Fruit fly (Drosophila melanogaster): Measurements from ENCODE around the gene CG9624.

The CG9624 gene

DNA sequence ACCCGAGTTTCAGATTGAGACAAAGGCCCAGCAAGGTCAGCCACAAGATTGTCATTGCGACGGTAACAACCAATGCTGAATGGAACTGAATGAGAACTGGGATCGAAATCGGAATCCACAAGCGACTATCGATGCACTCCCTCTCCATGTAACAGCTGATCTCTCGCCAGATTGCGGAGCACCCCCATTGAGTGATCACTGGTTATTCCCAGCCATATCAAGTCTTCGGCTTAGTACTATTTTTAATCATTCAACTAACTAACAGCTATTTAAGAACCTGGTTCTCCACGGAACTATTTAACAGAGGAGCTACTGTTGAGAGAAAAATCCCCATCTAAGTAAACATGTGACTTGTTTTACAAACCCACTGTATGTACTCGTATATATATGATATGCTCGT is 2.3 kb downstream of the CG9624 start, which contains the start of gene CG9631:
Gene CG9631, minus strand, starts transcription at position 101 of the 400 bp plus-strand sequence.
- TF ChIP-seq HmgZ (tag; optimal IDR thresholded peaks at IDR 0.05) (no peak), Dp (GFP tag; optimal IDR thresholded peaks at IDR 0.05) (no peak), Ets65A (GFP tag) (peak; percentile 6), ase (GFP tag; IDR thresholded peaks at IDR 0.05) (no peak), E2f2 (GFP tag; IDR thresholded peaks at IDR 0.05) (no peak)

DNA sequence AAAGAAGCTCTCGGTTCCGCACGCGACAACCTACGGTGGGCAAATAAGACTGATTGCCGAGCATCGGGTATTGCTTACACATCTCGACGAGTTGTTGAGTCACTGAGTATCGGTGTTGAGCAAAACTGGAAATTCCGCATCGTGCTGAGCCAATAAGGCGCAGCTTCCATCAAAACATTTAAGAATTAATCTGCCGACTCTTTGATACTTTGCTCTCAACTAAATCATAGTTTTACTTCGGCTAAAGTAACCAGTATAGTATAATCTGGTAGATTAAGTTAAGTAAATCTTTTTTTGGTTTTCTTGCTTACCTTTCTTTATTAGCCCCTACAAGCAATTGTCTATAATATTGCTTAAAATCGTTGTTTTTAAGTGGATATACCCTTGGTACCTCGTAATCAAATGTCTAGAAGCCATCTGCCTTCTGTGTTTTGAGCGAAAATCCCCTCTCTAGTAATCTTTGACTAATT is 4.8 kb downstream of the CG9624 start, which contains the start of gene Sp212:
Gene Sp212, minus strand, starts transcription at position 51 of the 470 bp plus-strand sequence.
- TF ChIP-seq maf-S (GFP tag; optimal IDR thresholded peaks at IDR 0.05) (no peak), CG9932 (GFP tag; IDR thresholded peaks at IDR 0.05) (peak; percentile 45; the same call in 1 of the 2 replicates), Ets65A (GFP tag) (peak; percentile 49), HLH54F (GFP tag; optimal IDR thresholded peaks at IDR 0.05) (no peak), CG18476 (GFP tag; optimal IDR thresholded peaks at IDR 0.05) (no peak), lab (GFP tag; optimal IDR thresholded peaks at IDR 0.05) (no peak), Rfx (GFP tag; IDR thresholded peaks at IDR 0.05) (peak; percentile 43; the same call in 1 of the 2 replicates), salm (tag; optimal IDR thresholded peaks at IDR 0.05) (no peak), slbo (GFP tag; IDR thresholded peaks at IDR 0.05) (peak; percentile 32; the same call in 1 of the 2 replicates), CG10979 (tag; optimal IDR thresholded peaks at IDR 0.05) (no peak), usp (GFP tag; optimal IDR thresholded peaks at IDR 0.05) (no peak), BEAF-32 (GFP tag; optimal IDR thresholded peaks at IDR 0.05) (no peak), D19B (GFP tag; optimal IDR thresholded peaks at IDR 0.05) (peak; percentile 94), CG7786 (GFP tag; optimal IDR thresholded peaks at IDR 0.05) (no peak), TFAM (GFP tag; optimal IDR thresholded peaks at IDR 0.05) (no peak), CG2120 (GFP tag; optimal IDR thresholded peaks at IDR 0.05) (peak; percentile 55), pita (GFP tag; optimal IDR thresholded peaks at IDR 0.05) (no peak)

DNA sequence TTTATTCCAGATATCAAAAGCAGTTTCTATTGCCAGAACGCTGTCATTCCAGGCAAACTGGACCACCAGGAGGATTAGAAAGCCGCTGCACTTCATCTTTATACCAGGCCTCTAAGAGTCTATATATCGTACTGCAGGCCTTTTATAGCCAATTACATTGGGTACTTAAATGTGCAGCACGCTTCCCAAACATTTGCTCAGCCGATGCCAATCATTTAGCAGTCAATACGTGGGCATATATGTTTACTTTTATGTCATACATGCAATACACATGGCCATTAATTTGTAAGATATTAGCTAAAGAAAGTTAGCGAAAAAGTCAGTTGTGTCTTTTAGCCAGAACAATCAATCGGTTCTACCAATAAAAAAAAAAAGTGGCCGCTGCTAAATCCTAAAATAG is 7.5 kb downstream of the CG9624 start, which contains the start of gene CG33109:
Gene CG33109, minus strand, starts transcription at position 101 of the 400 bp plus-strand sequence.
- TF ChIP-seq HmgZ (tag; optimal IDR thresholded peaks at IDR 0.05): no peak
- TF ChIP-seq Fer1 (GFP tag; optimal IDR thresholded peaks at IDR 0.05): no peak
- TF ChIP-seq peb (GFP tag; IDR thresholded peaks at IDR 0.05): no peak
- no peak for TF ChIP-seq stc (GFP tag; IDR thresholded peaks at IDR 0.05)
- TF ChIP-seq pita (GFP tag; optimal IDR thresholded peaks at IDR 0.05): no peak
- TF ChIP-seq salm (tag; optimal IDR thresholded peaks at IDR 0.05): no peak
- no peak for TF ChIP-seq kni (GFP tag; optimal IDR thresholded peaks at IDR 0.05)
- TF ChIP-seq lilli (GFP tag; optimal IDR thresholded peaks at IDR 0.05): no peak
- TF ChIP-seq Dref (GFP tag; IDR thresholded peaks at IDR 0.05): no peak
- no peak for TF ChIP-seq CG9215 (GFP tag; IDR thresholded peaks at IDR 0.05)
- no peak for TF ChIP-seq CG12659 (GFP tag; optimal IDR thresholded peaks at IDR 0.05)

DNA sequence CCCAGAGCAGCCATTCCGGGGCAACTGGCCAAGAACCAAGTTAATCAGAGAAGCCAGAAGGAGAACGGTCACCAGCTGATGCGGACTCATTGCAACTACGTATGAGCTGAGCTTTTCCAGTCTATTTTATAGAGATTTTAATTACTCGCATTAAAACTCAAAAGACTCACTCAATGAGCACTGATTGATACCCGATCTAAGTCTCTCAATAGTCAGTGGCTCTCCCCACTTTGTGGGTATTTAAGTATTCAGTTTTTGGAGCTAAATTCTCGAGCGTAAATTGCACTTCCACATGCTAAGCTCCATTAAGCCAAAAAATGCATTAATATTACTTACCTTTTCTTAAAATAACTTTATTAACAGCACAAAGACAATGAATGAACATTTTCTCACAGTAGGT is 8.8 kb downstream of the CG9624 start, which contains the start of gene CG31326:
Gene CG31326, minus strand, starts transcription at position 101 of the 400 bp plus-strand sequence.
- TF ChIP-seq Mad (GFP tag; optimal IDR thresholded peaks at IDR 0.05) (no peak), NK7.1 (GFP tag; optimal IDR thresholded peaks at IDR 0.05) (no peak), usp (GFP tag; optimal IDR thresholded peaks at IDR 0.05) (no peak), salm (tag; optimal IDR thresholded peaks at IDR 0.05) (no peak), CG15073 (GFP tag; optimal IDR thresholded peaks at IDR 0.05) (no peak), CG12942 (GFP tag; optimal IDR thresholded peaks at IDR 0.05) (no peak), CG1647 (GFP tag; optimal IDR thresholded peaks at IDR 0.05) (no peak), CG2889 (GFP tag; IDR thresholded peaks at IDR 0.05) (no peak), br (optimal IDR thresholded peaks at IDR 0.05) (no peak), CG7271 (tag; optimal IDR thresholded peaks at IDR 0.05) (no peak), CG6689 (GFP tag; IDR thresholded peaks at IDR 0.05) (no peak), run (tag; optimal IDR thresholded peaks at IDR 0.05) (no peak), CG9609 (GFP tag; optimal IDR thresholded peaks at IDR 0.05) (no peak), CG1529 (GFP tag; optimal IDR thresholded peaks at IDR 0.05) (no peak), CG9817 (tag; optimal IDR thresholded peaks at IDR 0.05) (no peak), CG12236 (GFP tag; optimal IDR thresholded peaks at IDR 0.05) (no peak), CG7745 (tag; optimal IDR thresholded peaks at IDR 0.05) (no peak)

All from whole organism, embryonic.